Comparison of ENCODE assay signal across 3 fruit fly cellular contexts in the genomic region with DNA sequence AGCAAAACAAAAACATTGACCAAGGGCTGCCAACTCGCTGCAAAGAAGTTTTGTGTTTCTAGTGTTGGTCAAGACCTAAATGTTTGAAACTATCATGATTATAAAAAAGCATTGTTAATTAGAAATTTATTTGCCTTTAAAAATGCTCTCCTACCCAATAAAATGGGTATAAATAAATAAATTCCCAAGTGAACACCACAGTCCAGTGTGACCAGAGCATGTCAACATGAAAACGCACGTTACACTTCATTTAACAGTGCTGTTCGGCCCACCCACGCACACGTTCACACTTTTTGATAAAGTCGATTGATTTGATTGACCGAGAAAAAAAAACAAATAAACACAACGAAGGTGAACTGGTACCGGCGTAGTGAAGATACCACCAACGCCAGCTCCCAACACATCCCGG.
A peak's percentile ranks its signal among the peaks of the same experiment; 100 is the strongest.
TF ChIP-seq lines count a peak whose summit lies in the region.

CG9356 (minus strand) TSS at position 166 of the 409 bp plus-strand sequence.
BBIP1 (plus strand) TSS at position 282 of the 409 bp plus-strand sequence.
CG8135 (plus strand) TSS at position 282 of the 409 bp plus-strand sequence.

TF ChIP-seq in whole organism, adult, 20 proteins besides CTCF, POLR2A, EP300 and RAD21 (continued from another document):
- peak; percentile 76 for TF ChIP-seq CG12768 (GFP tag; optimal IDR thresholded peaks at IDR 0.05; lab: Kevin White, UChicago)
- peak; percentile 83 for TF ChIP-seq CG11617 (GFP tag; optimal IDR thresholded peaks at IDR 0.05; lab: Kevin White, UChicago)
- TF ChIP-seq bab1 (GFP tag; optimal IDR thresholded peaks at IDR 0.05; lab: Kevin White, UChicago): peak; percentile 87

TF ChIP-seq in whole organism, embryonic, 481 proteins besides CTCF, POLR2A, EP300 and RAD21 (continued from another document and continues in another):
- TF ChIP-seq eve (GFP tag; optimal IDR thresholded peaks at IDR 0.05; lab: Kevin White, UChicago) (no peak), HmgZ (tag; optimal IDR thresholded peaks at IDR 0.05; lab: Kevin White, UChicago) (peak; percentile 85), lab (GFP tag; optimal IDR thresholded peaks at IDR 0.05; lab: Kevin White, UChicago) (no peak), CG6791 (GFP tag; IDR thresholded peaks at IDR 0.05; lab: Robert Waterston, UW; ENCODE audit: partially characterized antibody) (peak; percentile 41; the same call in 1 of the 3 replicates), hbn (GFP tag; IDR thresholded peaks at IDR 0.05; lab: Robert Waterston, UW; ENCODE audit: partially characterized antibody) (no peak), sr (GFP tag; IDR thresholded peaks at IDR 0.05; lab: Robert Waterston, UW) (peak; percentile 58; the same call in 1 of the 3 replicates), B-H1 (GFP tag; IDR thresholded peaks at IDR 0.05; lab: Robert Waterston, UW) (0 out of 3 replicates have a peak, but pooled peaks have one; percentile 28), Rx (GFP tag; IDR thresholded peaks at IDR 0.05; lab: Robert Waterston, UW) (peak; percentile 71), Dip3 (GFP tag; optimal IDR thresholded peaks at IDR 0.05; lab: Kevin White, UChicago) (peak; percentile 81), NfI (GFP tag; optimal IDR thresholded peaks at IDR 0.05; lab: Kevin White, UChicago) (peak; percentile 72), slp2 (GFP tag; optimal IDR thresholded peaks at IDR 0.05; lab: Kevin White, UChicago) (peak; percentile 73), CG31441 (GFP tag; IDR thresholded peaks at IDR 0.05; lab: Robert Waterston, UW) (no peak; the same call in 1 of the 2 replicates), Drgx (GFP tag; IDR thresholded peaks at IDR 0.05; lab: Robert Waterston, UW) (no peak), Hsf (GFP tag; optimal IDR thresholded peaks at IDR 0.05; lab: Kevin White, UChicago) (peak; percentile 88), CrebB (tag; optimal IDR thresholded peaks at IDR 0.05; lab: Kevin White, UChicago) (peak; percentile 49), Myb (GFP tag; optimal IDR thresholded peaks at IDR 0.05; lab: Kevin White, UChicago) (peak; percentile 69), stwl (tag; optimal IDR thresholded peaks at IDR 0.05; lab: Kevin White, UChicago) (peak; percentile 92), Xbp1 (GFP tag; optimal IDR thresholded peaks at IDR 0.05; lab: Kevin White, UChicago) (peak; percentile 85), NC2α (GFP tag; optimal IDR thresholded peaks at IDR 0.05; lab: Kevin White, UChicago) (peak; percentile 65), CG12104 (GFP tag; optimal IDR thresholded peaks at IDR 0.05; lab: Kevin White, UChicago) (peak; percentile 7), danr (GFP tag; IDR thresholded peaks at IDR 0.05; lab: Robert Waterston, UW) (no peak), nerfin-2 (GFP tag; IDR thresholded peaks at IDR 0.05; lab: Robert Waterston, UW; ENCODE audit: partially characterized antibody) (no peak), CkIIα-i1 (GFP tag; IDR thresholded peaks at IDR 0.05; lab: Robert Waterston, UW) (no peak), pnt (GFP tag; optimal IDR thresholded peaks at IDR 0.05; lab: Kevin White, UChicago) (peak; percentile 67), wor (GFP tag; IDR thresholded peaks at IDR 0.05; lab: Robert Waterston, UW) (peak; percentile 35; the same call in 1 of the 2 replicates), Ada2b (GFP tag; IDR thresholded peaks at IDR 0.05; lab: Robert Waterston, UW) (peak; percentile 47; the same call in 1 of the 2 replicates), Nf-YC (tag; optimal IDR thresholded peaks at IDR 0.05; lab: Kevin White, UChicago) (no peak), toy (GFP tag; IDR thresholded peaks at IDR 0.05; lab: Robert Waterston, UW) (no peak), CG1647 (GFP tag; optimal IDR thresholded peaks at IDR 0.05; lab: Kevin White, UChicago) (peak; percentile 79), CG31388 (GFP tag; optimal IDR thresholded peaks at IDR 0.05; lab: Kevin White, UChicago) (peak; percentile 24), CG15696 (tag; optimal IDR thresholded peaks at IDR 0.05; lab: Kevin White, UChicago) (peak; percentile 47), CG12299 (tag; optimal IDR thresholded peaks at IDR 0.05; lab: Kevin White, UChicago) (peak; percentile 60), CG11560 (tag; IDR thresholded peaks at IDR 0.05; lab: Robert Waterston, UW) (no peak), YL-1 (GFP tag; optimal IDR thresholded peaks at IDR 0.05; lab: Kevin White, UChicago) (peak; percentile 96), caup (GFP tag; optimal IDR thresholded peaks at IDR 0.05; lab: Kevin White, UChicago; ENCODE audit: severe bottlenecking) (peak; percentile 59), CG8359 (GFP tag; optimal IDR thresholded peaks at IDR 0.05; lab: Kevin White, UChicago; ENCODE audit: borderline replicate concordance) (no peak), tgo (GFP tag; IDR thresholded peaks at IDR 0.05; lab: Robert Waterston, UW) (peak; percentile 60; the same call in 2 of the 3 replicates), CG3847 (GFP tag; IDR thresholded peaks at IDR 0.05; lab: Robert Waterston, UW) (peak; percentile 87), Rfx (GFP tag; IDR thresholded peaks at IDR 0.05; lab: Robert Waterston, UW) (peak; percentile 55), CG2129 (GFP tag; IDR thresholded peaks at IDR 0.05; lab: Robert Waterston, UW; ENCODE audit: partially characterized antibody) (no peak), CG7839 (tag; optimal IDR thresholded peaks at IDR 0.05; lab: Kevin White, UChicago) (no peak), br (optimal IDR thresholded peaks at IDR 0.05; lab: Kevin White, UChicago) (no peak), ap (GFP tag; IDR thresholded peaks at IDR 0.05; lab: Robert Waterston, UW) (no peak), lmd (GFP tag; IDR thresholded peaks at IDR 0.05; lab: Robert Waterston, UW) (peak; percentile 56), Ets65A (GFP tag; lab: Kevin White, UChicago) (peak; percentile 97), CG15479 (GFP tag; optimal IDR thresholded peaks at IDR 0.05; lab: Kevin White, UChicago) (no peak), CG15514 (GFP tag; optimal IDR thresholded peaks at IDR 0.05; lab: Kevin White, UChicago) (peak; percentile 91), CG13775 (GFP tag; optimal IDR thresholded peaks at IDR 0.05; lab: Kevin White, UChicago) (peak; percentile 72), CG7928 (GFP tag; optimal IDR thresholded peaks at IDR 0.05; lab: Kevin White, UChicago) (peak; percentile 48), al (GFP tag; IDR thresholded peaks at IDR 0.05; lab: Robert Waterston, UW) (peak; percentile 28; the same call in 1 of the 2 replicates), CG18262 (tag; optimal IDR thresholded peaks at IDR 0.05; lab: Kevin White, UChicago) (peak; percentile 63), E2f2 (GFP tag; IDR thresholded peaks at IDR 0.05; lab: Robert Waterston, UW) (peak; percentile 73), CG4707 (GFP tag; optimal IDR thresholded peaks at IDR 0.05; lab: Kevin White, UChicago) (peak; percentile 5), fd64A (GFP tag; optimal IDR thresholded peaks at IDR 0.05; lab: Kevin White, UChicago) (no peak), gcm (GFP tag; optimal IDR thresholded peaks at IDR 0.05; lab: Kevin White, UChicago) (no peak), amos (GFP tag; IDR thresholded peaks at IDR 0.05; lab: Robert Waterston, UW; ENCODE audit: partially characterized antibody) (no peak), CG17829 (tag; optimal IDR thresholded peaks at IDR 0.05; lab: Kevin White, UChicago) (peak; percentile 78), Dbx (GFP tag; IDR thresholded peaks at IDR 0.05; lab: Robert Waterston, UW) (peak; percentile 80), Mrtf (GFP tag; IDR thresholded peaks at IDR 0.05; lab: Robert Waterston, UW) (no peak), gfzf (GFP tag; optimal IDR thresholded peaks at IDR 0.05; lab: Kevin White, UChicago) (peak; percentile 98)

TF ChIP-seq in whole organism, prepupa, 60 proteins besides CTCF, POLR2A, EP300 and RAD21 (continued from another document):
- no peak for TF ChIP-seq Hr38 (GFP tag; optimal IDR thresholded peaks at IDR 0.05; lab: Kevin White, UChicago)
- no peak for TF ChIP-seq Met (GFP tag; optimal IDR thresholded peaks at IDR 0.05; lab: Kevin White, UChicago)
- TF ChIP-seq Sox15 (GFP tag; optimal IDR thresholded peaks at IDR 0.05; lab: Kevin White, UChicago): peak; percentile 33
- no peak for TF ChIP-seq CG6276 (GFP tag; optimal IDR thresholded peaks at IDR 0.05; lab: Kevin White, UChicago)
- TF ChIP-seq ss (GFP tag; optimal IDR thresholded peaks at IDR 0.05; lab: Kevin White, UChicago): no peak
- peak; percentile 82 for TF ChIP-seq cyc (GFP tag; optimal IDR thresholded peaks at IDR 0.05; lab: Kevin White, UChicago)
- TF ChIP-seq Sox14 (GFP tag; optimal IDR thresholded peaks at IDR 0.05; lab: Kevin White, UChicago): peak; percentile 85
- TF ChIP-seq acj6 (GFP tag; optimal IDR thresholded peaks at IDR 0.05; lab: Kevin White, UChicago): peak; percentile 74
- TF ChIP-seq CG15336 (GFP tag; IDR thresholded peaks at IDR 0.05; lab: Robert Waterston, UW): peak; percentile 43; the same call in 1 of the 2 replicates
